Worm (Caenorhabditis elegans): ENCODE data around the gene C56G2.22.

ce11 chrIII:6341878-6342453, 4.3 kb upstream of the C56G2.22 start, which contains the start of gene rpn-13:
- TF ChIP-seq unc-39 (tag; optimal IDR thresholded peaks at IDR 0.05) (no peak), ama-1 (optimal IDR thresholded peaks at IDR 0.05) (no peak), mdl-1 (tag; optimal IDR thresholded peaks at IDR 0.05) (peak; percentile 20 to 78), dve-1 (tag; optimal IDR thresholded peaks at IDR 0.05; ENCODE audit: insufficient read depth) (peak; percentile 53)

Measured in whole organism, L4 larva.